Fruit fly (Drosophila melanogaster): ENCODE results near the gene ppk10.

The ppk10 gene

dm6 chr2L:10474268-10474678 lies 22.1 kb upstream of the ppk10 start, which contains the start of gene RluA-1:
Gene RluA-1, minus strand, starts transcription at chr2L:10474349.
- TF ChIP-seq Dll (optimal IDR thresholded peaks at IDR 0.05), result no peak

- TF ChIP-seq Dll (optimal IDR thresholded peaks at IDR 0.05), result no peak
- TF ChIP-seq psq (optimal IDR thresholded peaks at IDR 0.05), result no peak
- TF ChIP-seq pan (optimal IDR thresholded peaks at IDR 0.05), result no peak
- no peak for TF ChIP-seq EcR (GFP tag; optimal IDR thresholded peaks at IDR 0.05)
- TF ChIP-seq CG8478 (optimal IDR thresholded peaks at IDR 0.05), result no peak
- TF ChIP-seq usp (GFP tag; optimal IDR thresholded peaks at IDR 0.05), result no peak
These were observed 20.1 kb upstream of the ppk10 start for dm6 chr2L:10472257-10472656.

- TF ChIP-seq CG8478 (optimal IDR thresholded peaks at IDR 0.05), result no peak
- no peak for TF ChIP-seq Dll (optimal IDR thresholded peaks at IDR 0.05)
- TF ChIP-seq usp (GFP tag; optimal IDR thresholded peaks at IDR 0.05), result no peak
- TF ChIP-seq psq (optimal IDR thresholded peaks at IDR 0.05), result no peak
- no peak for TF ChIP-seq pan (optimal IDR thresholded peaks at IDR 0.05)
- TF ChIP-seq EcR (GFP tag; optimal IDR thresholded peaks at IDR 0.05), result no peak
These were observed 18.0 kb upstream of the ppk10 start for dm6 chr2L:10470211-10470610.

dm6 chr2L:10468978-10469377 lies 16.8 kb upstream of the ppk10 start:
- TF ChIP-seq psq (optimal IDR thresholded peaks at IDR 0.05), result no peak
- no peak for TF ChIP-seq pan (optimal IDR thresholded peaks at IDR 0.05)
- TF ChIP-seq CG8478 (optimal IDR thresholded peaks at IDR 0.05), result no peak
- TF ChIP-seq Dll (optimal IDR thresholded peaks at IDR 0.05), result no peak
- TF ChIP-seq usp (GFP tag; optimal IDR thresholded peaks at IDR 0.05), result no peak
- TF ChIP-seq EcR (GFP tag; optimal IDR thresholded peaks at IDR 0.05), result no peak

- TF ChIP-seq EcR (GFP tag; optimal IDR thresholded peaks at IDR 0.05) (no peak), usp (GFP tag; optimal IDR thresholded peaks at IDR 0.05) (no peak), psq (optimal IDR thresholded peaks at IDR 0.05) (no peak), pan (optimal IDR thresholded peaks at IDR 0.05) (no peak), Dll (optimal IDR thresholded peaks at IDR 0.05) (no peak), CG8478 (optimal IDR thresholded peaks at IDR 0.05) (no peak)
These were observed 16.2 kb upstream of the ppk10 start for dm6 chr2L:10468388-10468787.

- no peak for TF ChIP-seq EcR (GFP tag; optimal IDR thresholded peaks at IDR 0.05)
- no peak for TF ChIP-seq pan (optimal IDR thresholded peaks at IDR 0.05)
- no peak for TF ChIP-seq psq (optimal IDR thresholded peaks at IDR 0.05)
- TF ChIP-seq CG8478 (optimal IDR thresholded peaks at IDR 0.05), result no peak
- no peak for TF ChIP-seq usp (GFP tag; optimal IDR thresholded peaks at IDR 0.05)
- TF ChIP-seq Dll (optimal IDR thresholded peaks at IDR 0.05), result no peak
These were observed 14.7 kb upstream of the ppk10 start for dm6 chr2L:10466865-10467270.

- TF ChIP-seq usp (GFP tag; optimal IDR thresholded peaks at IDR 0.05), result no peak
- no peak for TF ChIP-seq CG8478 (optimal IDR thresholded peaks at IDR 0.05)
These were observed 6.8 kb upstream of the ppk10 start for dm6 chr2L:10458979-10459378.

- TF ChIP-seq CG8478 (optimal IDR thresholded peaks at IDR 0.05) (no peak), psq (optimal IDR thresholded peaks at IDR 0.05) (no peak), pan (optimal IDR thresholded peaks at IDR 0.05) (no peak), EcR (GFP tag; optimal IDR thresholded peaks at IDR 0.05) (no peak), Dll (optimal IDR thresholded peaks at IDR 0.05) (no peak), usp (GFP tag; optimal IDR thresholded peaks at IDR 0.05) (no peak)
These were observed 5.1 kb upstream of the ppk10 start, which contains the start of the genes LManI and LManII for dm6 chr2L:10457191-10457899. Gene LManI, minus strand, starts transcription at chr2L:10457241. Gene LManII, plus strand, starts transcription at chr2L:10457658.

dm6 chr2L:10455944-10456520 lies 3.8 kb upstream of the ppk10 start:
- no peak for TF ChIP-seq Dll (optimal IDR thresholded peaks at IDR 0.05)
- TF ChIP-seq CG8478 (optimal IDR thresholded peaks at IDR 0.05), result no peak
- no peak for TF ChIP-seq usp (GFP tag; optimal IDR thresholded peaks at IDR 0.05)
- TF ChIP-seq pan (optimal IDR thresholded peaks at IDR 0.05), result no peak
- TF ChIP-seq psq (optimal IDR thresholded peaks at IDR 0.05), result no peak
- no peak for TF ChIP-seq EcR (GFP tag; optimal IDR thresholded peaks at IDR 0.05)

dm6 chr2L:10442048-10442790 lies 10.0 kb downstream of the ppk10 start, which contains the start of gene loh:
Gene loh, plus strand, starts transcription at chr2L:10442534.
- TF ChIP-seq usp (GFP tag; optimal IDR thresholded peaks at IDR 0.05) (no peak), Dll (optimal IDR thresholded peaks at IDR 0.05) (no peak), CG8478 (optimal IDR thresholded peaks at IDR 0.05) (no peak), psq (optimal IDR thresholded peaks at IDR 0.05) (no peak), pan (optimal IDR thresholded peaks at IDR 0.05) (no peak), EcR (GFP tag; optimal IDR thresholded peaks at IDR 0.05) (no peak)

dm6 chr2L:10439174-10439573 lies 13.0 kb downstream of the ppk10 start, which contains the start of gene Nse4:
Gene Nse4, plus strand, starts transcription at chr2L:10439440.
- TF ChIP-seq Dll (optimal IDR thresholded peaks at IDR 0.05) (no peak), pan (optimal IDR thresholded peaks at IDR 0.05) (no peak), psq (optimal IDR thresholded peaks at IDR 0.05) (no peak), CG8478 (optimal IDR thresholded peaks at IDR 0.05) (no peak), EcR (GFP tag; optimal IDR thresholded peaks at IDR 0.05) (no peak), usp (GFP tag; optimal IDR thresholded peaks at IDR 0.05) (no peak)

dm6 chr2L:10437317-10437716 lies 14.9 kb downstream of the ppk10 start, which contains the start of gene STUB1:
Gene STUB1, plus strand, starts transcription at chr2L:10437548.
- no peak for TF ChIP-seq pan (optimal IDR thresholded peaks at IDR 0.05)
- TF ChIP-seq CG8478 (optimal IDR thresholded peaks at IDR 0.05), result no peak
- no peak for TF ChIP-seq EcR (GFP tag; optimal IDR thresholded peaks at IDR 0.05)
- TF ChIP-seq psq (optimal IDR thresholded peaks at IDR 0.05), result no peak
- TF ChIP-seq Dll (optimal IDR thresholded peaks at IDR 0.05), result no peak
- no peak for TF ChIP-seq usp (GFP tag; optimal IDR thresholded peaks at IDR 0.05)
